Fruit fly (Drosophila melanogaster): ENCODE results near the gene CG31810.

CG31810 gene

dm6 chr2L:16882871-16883849, 31.0 kb upstream of the CG31810 start (continued):
- TF ChIP-seq ftz-f1 (GFP tag; optimal IDR thresholded peaks at IDR 0.05) (peak; percentile 30), ci (GFP tag; IDR thresholded peaks at IDR 0.05) (peak; percentile 47; the same call in 2 of the 3 replicates), tup (GFP tag; optimal IDR thresholded peaks at IDR 0.05) (no peak), E2f2 (GFP tag; IDR thresholded peaks at IDR 0.05) (no peak), sc (optimal IDR thresholded peaks at IDR 0.05) (no peak), sc (GFP tag; optimal IDR thresholded peaks at IDR 0.05) (no peak), wek (GFP tag; optimal IDR thresholded peaks at IDR 0.05) (no peak), Hey (tag; optimal IDR thresholded peaks at IDR 0.05) (peak; percentile 11), sens (GFP tag) (peak; percentile 13), CG12219 (GFP tag; optimal IDR thresholded peaks at IDR 0.05) (no peak), Xrp1 (GFP tag; IDR thresholded peaks at IDR 0.05) (no peak), CG3163 (GFP tag; optimal IDR thresholded peaks at IDR 0.05) (no peak), twi (tag; optimal IDR thresholded peaks at IDR 0.05) (no peak), CG15011 (GFP tag; optimal IDR thresholded peaks at IDR 0.05) (no peak), CrebB (tag; optimal IDR thresholded peaks at IDR 0.05) (no peak), H15 (GFP tag; IDR thresholded peaks at IDR 0.05) (no peak), gcm2 (GFP tag; optimal IDR thresholded peaks at IDR 0.05) (no peak), peb (GFP tag; IDR thresholded peaks at IDR 0.05) (no peak), CG30431 (GFP tag; optimal IDR thresholded peaks at IDR 0.05) (no peak), B-H1 (GFP tag; IDR thresholded peaks at IDR 0.05) (no peak), nerfin-1 (tag; optimal IDR thresholded peaks at IDR 0.05) (no peak), Sox102F (GFP tag; optimal IDR thresholded peaks at IDR 0.05) (no peak), CG2202 (tag; optimal IDR thresholded peaks at IDR 0.05) (no peak), Ptx1 (GFP tag; IDR thresholded peaks at IDR 0.05) (no peak), ara (GFP tag; IDR thresholded peaks at IDR 0.05) (no peak), btn (GFP tag; optimal IDR thresholded peaks at IDR 0.05) (no peak), eyg (GFP tag; optimal IDR thresholded peaks at IDR 0.05) (no peak), Opbp (GFP tag; IDR thresholded peaks at IDR 0.05; ENCODE audit: partially characterized antibody) (no peak), Camta (GFP tag; optimal IDR thresholded peaks at IDR 0.05) (no peak), CG12744 (GFP tag; optimal IDR thresholded peaks at IDR 0.05) (no peak), CG10366 (GFP tag; IDR thresholded peaks at IDR 0.05) (no peak), ken (GFP tag; IDR thresholded peaks at IDR 0.05) (no peak), CG17802 (tag; optimal IDR thresholded peaks at IDR 0.05) (no peak), Lim3 (GFP tag; IDR thresholded peaks at IDR 0.05) (peak; percentile 10; the same call in 1 of the 2 replicates), CG13775 (GFP tag; optimal IDR thresholded peaks at IDR 0.05) (no peak), CG10654 (GFP tag; optimal IDR thresholded peaks at IDR 0.05) (no peak), CG6654 (GFP tag; optimal IDR thresholded peaks at IDR 0.05) (no peak), CG11695 (GFP tag; IDR thresholded peaks at IDR 0.05) (no peak), Dbx (GFP tag; IDR thresholded peaks at IDR 0.05) (0 out of 3 replicates have a peak, but pooled peaks have one; percentile 45), toy (GFP tag; IDR thresholded peaks at IDR 0.05) (0 out of 2 replicates have a peak, but pooled peaks have one; percentile 20), fd96Cb (tag; optimal IDR thresholded peaks at IDR 0.05) (no peak), Sry-δ (GFP tag; optimal IDR thresholded peaks at IDR 0.05) (no peak), CG31365 (tag; optimal IDR thresholded peaks at IDR 0.05) (no peak), Sin3A (optimal IDR thresholded peaks at IDR 0.05) (no peak), dan (GFP tag; IDR thresholded peaks at IDR 0.05) (no peak), esg (GFP tag; conservative IDR thresholded peaks at IDR 0.05) (no peak), Dfd (GFP tag; optimal IDR thresholded peaks at IDR 0.05) (no peak), al (GFP tag; IDR thresholded peaks at IDR 0.05) (no peak), CG7372 (GFP tag; IDR thresholded peaks at IDR 0.05) (no peak), CG3065 (GFP tag; optimal IDR thresholded peaks at IDR 0.05) (no peak), CG1233 (GFP tag; optimal IDR thresholded peaks at IDR 0.05) (no peak)
